Fruit fly (Drosophila melanogaster): ENCODE data around the gene Rbf2.

DNA sequence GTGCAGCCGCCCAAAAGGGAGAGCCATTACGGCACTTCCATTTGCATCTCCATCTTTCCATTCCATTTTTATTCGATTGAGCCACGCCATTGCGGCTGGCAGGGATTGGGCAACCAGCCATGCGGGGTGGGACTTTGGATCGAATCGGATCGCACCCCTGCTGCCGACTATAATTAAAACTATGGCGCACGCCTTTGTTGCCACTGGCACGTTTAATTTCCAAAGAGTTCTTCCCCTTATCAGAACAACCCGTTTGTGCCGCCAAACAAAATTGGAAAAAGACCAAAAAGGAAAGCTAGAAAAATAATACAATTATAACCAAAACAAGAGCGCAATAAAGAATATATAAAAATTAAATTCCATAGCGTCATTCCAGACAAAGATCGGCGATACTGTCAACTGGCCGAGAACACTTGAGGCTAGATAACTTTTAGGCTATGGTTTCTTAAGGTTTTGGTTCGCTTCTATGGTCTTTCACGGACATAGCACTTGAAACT is 44.8 kb downstream of the Rbf2 start:
- no peak for TF ChIP-seq CG8478 (optimal IDR thresholded peaks at IDR 0.05)
- TF ChIP-seq CTCF (optimal IDR thresholded peaks at IDR 0.05), result no peak

Measured in S2 (cell line).